Worm (Caenorhabditis elegans): ENCODE measurements around the gene F14D2.19.

DNA sequence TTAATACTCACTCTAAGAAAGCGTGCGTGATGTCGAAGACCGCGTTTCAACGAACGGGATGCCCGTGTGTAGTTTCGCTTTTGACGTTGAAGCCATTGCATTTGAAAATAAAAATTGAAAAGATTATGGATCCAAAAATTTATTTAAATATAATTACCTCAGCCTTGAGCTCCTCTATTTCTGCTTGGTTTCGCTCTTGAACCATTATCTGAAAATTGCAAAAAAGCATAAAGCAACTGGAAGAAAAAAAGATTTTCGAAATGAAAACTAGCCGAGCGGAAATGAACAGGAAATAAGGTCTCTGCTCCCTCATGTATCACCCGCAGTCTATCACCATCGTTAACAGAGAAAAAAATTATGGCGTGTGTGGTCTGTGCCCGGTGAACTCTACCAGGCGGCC lies 30.2 kb upstream of the F14D2.19 start, which contains the start of gene Y49F6C.6:
- TF ChIP-seq cog-1 (tag; optimal IDR thresholded peaks at IDR 0.05): no peak
- no peak for TF ChIP-seq ref-1 (GFP tag; conservative IDR thresholded peaks at IDR 0.05)
- TF ChIP-seq T22C8.4 (GFP tag; IDR thresholded peaks at IDR 0.05): no peak
